Fruit fly (Drosophila melanogaster): ENCODE results near the gene CG14645.

The CG14645 gene

dm6 chr3R:4378363-4379354 lies 43.8 kb downstream of the CG14645 start, which contains the start of gene Sfxn1-3 (continued):
- TF ChIP-seq HLH4C (GFP tag; IDR thresholded peaks at IDR 0.05; ENCODE audit: partially characterized antibody): 0 out of 3 replicates have a peak, but pooled peaks have one; percentile 41
- TF ChIP-seq NK7.1 (GFP tag; optimal IDR thresholded peaks at IDR 0.05): no peak
- peak; percentile 47 for TF ChIP-seq CG3163 (GFP tag; optimal IDR thresholded peaks at IDR 0.05)
- peak; percentile 16 for TF ChIP-seq pnt (GFP tag; optimal IDR thresholded peaks at IDR 0.05)
- peak; percentile 65 for TF ChIP-seq pros (GFP tag; optimal IDR thresholded peaks at IDR 0.05)
- peak; percentile 16 for TF ChIP-seq CG1602 (GFP tag; optimal IDR thresholded peaks at IDR 0.05)
- TF ChIP-seq exex (tag; optimal IDR thresholded peaks at IDR 0.05): peak; percentile 93
- TF ChIP-seq Dp (GFP tag; optimal IDR thresholded peaks at IDR 0.05): peak; percentile 12
- peak; percentile 29 for TF ChIP-seq Lhr (GFP tag; optimal IDR thresholded peaks at IDR 0.05)
- TF ChIP-seq fu2 (GFP tag; optimal IDR thresholded peaks at IDR 0.05): no peak
- peak; percentile 91 for TF ChIP-seq ewg (GFP tag; optimal IDR thresholded peaks at IDR 0.05)
- peak; percentile 8 for TF ChIP-seq Fer3 (tag; optimal IDR thresholded peaks at IDR 0.05)
- TF ChIP-seq Hmr (GFP tag; optimal IDR thresholded peaks at IDR 0.05): peak; percentile 78
- TF ChIP-seq disco-r (GFP tag; optimal IDR thresholded peaks at IDR 0.05): no peak
- peak; percentile 11 for TF ChIP-seq CG31365 (tag; optimal IDR thresholded peaks at IDR 0.05)
- peak; percentile 16 for TF ChIP-seq run (tag; optimal IDR thresholded peaks at IDR 0.05)
- TF ChIP-seq lilli (GFP tag; optimal IDR thresholded peaks at IDR 0.05): peak; percentile 43
- TF ChIP-seq CG6813 (GFP tag; optimal IDR thresholded peaks at IDR 0.05): peak; percentile 11
- TF ChIP-seq twi (tag; optimal IDR thresholded peaks at IDR 0.05): no peak
- no peak for TF ChIP-seq CG7271 (tag; optimal IDR thresholded peaks at IDR 0.05)
- TF ChIP-seq CG12659 (GFP tag; optimal IDR thresholded peaks at IDR 0.05): peak; percentile 67
- peak; percentile 58 for TF ChIP-seq Asciz (GFP tag; optimal IDR thresholded peaks at IDR 0.05)
- TF ChIP-seq GATAe (GFP tag; conservative IDR thresholded peaks at IDR 0.05): no peak
- peak; percentile 24 for TF ChIP-seq Atf6 (GFP tag; IDR thresholded peaks at IDR 0.05)
- peak; percentile 58 for TF ChIP-seq CG13287 (GFP tag; IDR thresholded peaks at IDR 0.05; ENCODE audit: partially characterized antibody)
- no peak for TF ChIP-seq schlank (tag; optimal IDR thresholded peaks at IDR 0.05)
- TF ChIP-seq Xbp1 (GFP tag; optimal IDR thresholded peaks at IDR 0.05): peak; percentile 15
- peak; percentile 96 for TF ChIP-seq crol (GFP tag; IDR thresholded peaks at IDR 0.05)
- TF ChIP-seq Nf-YC (tag; optimal IDR thresholded peaks at IDR 0.05): peak; percentile 56
- peak; percentile 92 for TF ChIP-seq Jarid2 (GFP tag; optimal IDR thresholded peaks at IDR 0.05)
- TF ChIP-seq tap (tag; optimal IDR thresholded peaks at IDR 0.05): peak; percentile 0
- TF ChIP-seq Sry-δ (GFP tag; optimal IDR thresholded peaks at IDR 0.05): peak; percentile 78
- no peak for TF ChIP-seq Gsc (GFP tag; IDR thresholded peaks at IDR 0.05)
- no peak for TF ChIP-seq CG14441 (GFP tag; IDR thresholded peaks at IDR 0.05)
- peak; percentile 75 for TF ChIP-seq Bgb (GFP tag; IDR thresholded peaks at IDR 0.05; ENCODE audit: partially characterized antibody)
- TF ChIP-seq CG4424 (GFP tag; optimal IDR thresholded peaks at IDR 0.05): no peak
- TF ChIP-seq eyg (GFP tag; optimal IDR thresholded peaks at IDR 0.05): peak; percentile 37
- TF ChIP-seq Dll (GFP tag; IDR thresholded peaks at IDR 0.05; ENCODE audit: partially characterized antibody): no peak
- peak; percentile 60 for TF ChIP-seq CG17385 (GFP tag; optimal IDR thresholded peaks at IDR 0.05)
- TF ChIP-seq pum (GFP tag; optimal IDR thresholded peaks at IDR 0.05): peak; percentile 12
- TF ChIP-seq ATbp (GFP tag; optimal IDR thresholded peaks at IDR 0.05): no peak
- TF ChIP-seq CG2678 (tag; optimal IDR thresholded peaks at IDR 0.05): peak; percentile 55
- peak; percentile 36 for TF ChIP-seq dm (GFP tag; optimal IDR thresholded peaks at IDR 0.05)
- TF ChIP-seq CG17186 (GFP tag; optimal IDR thresholded peaks at IDR 0.05): no peak
- 0 out of 2 replicates have a peak, but pooled peaks have one; percentile 47 for TF ChIP-seq gsb (GFP tag; IDR thresholded peaks at IDR 0.05)
- TF ChIP-seq toy (GFP tag; IDR thresholded peaks at IDR 0.05): no peak
- TF ChIP-seq Max (GFP tag; optimal IDR thresholded peaks at IDR 0.05): no peak

All from whole organism, embryonic.